2 worm cellular contexts compared by ENCODE assay signal in the genomic region with DNA sequence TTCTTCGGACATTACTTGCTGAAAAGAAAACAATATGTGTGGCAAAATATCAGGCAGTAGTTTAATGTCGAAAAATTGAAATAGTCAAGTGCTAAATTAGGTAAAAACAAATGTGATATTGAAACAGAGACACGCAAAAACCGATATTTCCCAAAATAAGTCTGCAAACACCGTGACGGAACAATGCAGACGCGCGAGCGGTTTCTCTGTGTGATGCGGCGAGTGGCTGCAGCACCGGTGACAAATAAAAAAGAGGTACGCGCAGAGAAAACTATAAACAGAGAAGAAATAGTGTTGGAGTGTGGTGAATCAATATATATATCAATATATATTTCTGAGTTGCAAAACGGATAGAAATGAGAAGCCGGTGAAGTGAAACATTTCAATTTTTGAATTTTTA.
A peak's percentile ranks its signal among the peaks of the same experiment; 100 is the strongest.
TF ChIP-seq lines count a peak whose summit lies in the region.

Gene ife-2 (minus strand): TSS at position 18 of the 400 bp plus-strand sequence.

TF ChIP-seq in whole organism, L2 larva, 48 proteins besides CTCF, POLR2A, EP300 and RAD21 (continued from another document):
- TF ChIP-seq fos-1 (tag; optimal IDR thresholded peaks at IDR 0.05; lab: Kevin White, UChicago), result peak; percentile 84
- TF ChIP-seq sma-9 (GFP tag; optimal IDR thresholded peaks at IDR 0.05; lab: Kevin White, UChicago), result no peak
- TF ChIP-seq sma-9 (tag; optimal IDR thresholded peaks at IDR 0.05; lab: Kevin White, UChicago), result no peak
- no peak for TF ChIP-seq alr-1 (tag; optimal IDR thresholded peaks at IDR 0.05; lab: Kevin White, UChicago)
- TF ChIP-seq elt-1 (tag; optimal IDR thresholded peaks at IDR 0.05; lab: Kevin White, UChicago), result no peak
- TF ChIP-seq elt-3 (tag; optimal IDR thresholded peaks at IDR 0.05; lab: Kevin White, UChicago), result no peak
- TF ChIP-seq peb-1 (tag; optimal IDR thresholded peaks at IDR 0.05; lab: Kevin White, UChicago), result no peak
- peak; percentile 21 to 77 for TF ChIP-seq lsy-2 (tag; optimal IDR thresholded peaks at IDR 0.05; lab: Kevin White, UChicago)
- TF ChIP-seq egl-27 (tag; optimal IDR thresholded peaks at IDR 0.05; lab: Kevin White, UChicago), result no peak
- peak; percentile 58 for TF ChIP-seq nhr-129 (tag; optimal IDR thresholded peaks at IDR 0.05; lab: Kevin White, UChicago)

TF ChIP-seq in whole organism, L4 larva, 104 proteins besides CTCF, POLR2A, EP300 and RAD21 (continued from another document):
- TF ChIP-seq dmd-9 (GFP tag; IDR thresholded peaks at IDR 0.05; lab: Robert Waterston, UW) (no peak), hif-1 (tag; optimal IDR thresholded peaks at IDR 0.05; lab: Kevin White, UChicago) (peak in 1 of 2 experiments; percentile 24), ceh-32 (tag; optimal IDR thresholded peaks at IDR 0.05; lab: Kevin White, UChicago; ENCODE audit: poor library complexity) (no peak), nhr-6 (tag; optimal IDR thresholded peaks at IDR 0.05; lab: Kevin White, UChicago) (peak; percentile 75), Y5F2A.4 (GFP tag; optimal IDR thresholded peaks at IDR 0.05; lab: Kevin White, UChicago) (no peak), lin-38 (GFP tag; IDR thresholded peaks at IDR 0.05; lab: Robert Waterston, UW) (peak; percentile 46), snpc-1.2 (GFP tag; IDR thresholded peaks at IDR 0.05; lab: Robert Waterston, UW) (no peak), daf-19 (GFP tag; conservative IDR thresholded peaks at IDR 0.05; lab: Robert Waterston, UW) (no peak), F10B5.3 (tag; optimal IDR thresholded peaks at IDR 0.05; lab: Kevin White, UChicago) (peak; percentile 9), lsy-2 (tag; optimal IDR thresholded peaks at IDR 0.05; lab: Kevin White, UChicago) (peak in 1 of 2 experiments; percentile 82), lin-1 (GFP tag; IDR thresholded peaks at IDR 0.05; lab: Robert Waterston, UW) (no peak), jun-1 (tag; optimal IDR thresholded peaks at IDR 0.05; lab: Kevin White, UChicago) (peak; percentile 30), F49E8.2 (tag; optimal IDR thresholded peaks at IDR 0.05; lab: Kevin White, UChicago; ENCODE audit: borderline replicate concordance) (no peak), pqm-1 (tag; optimal IDR thresholded peaks at IDR 0.05; lab: Kevin White, UChicago) (peak; percentile 7), rbr-2 (tag; optimal IDR thresholded peaks at IDR 0.05; lab: Kevin White, UChicago) (peak; percentile 54), zip-11 (GFP tag; IDR thresholded peaks at IDR 0.05; lab: Robert Waterston, UW) (no peak), hmg-1.1 (GFP tag; IDR thresholded peaks at IDR 0.05; lab: Robert Waterston, UW) (peak; percentile 63), dve-1 (tag; optimal IDR thresholded peaks at IDR 0.05; lab: Kevin White, UChicago; ENCODE audit: insufficient read depth) (peak; percentile 88), duxl-1 (tag; optimal IDR thresholded peaks at IDR 0.05; lab: Kevin White, UChicago; ENCODE audit: poor library complexity) (peak; percentile 54), aha-1 (tag; lab: Kevin White, UChicago) (peak; percentile 80)
